Worm (Caenorhabditis elegans) whole organism, L3 larva: Measurements from ENCODE around the gene col-179.
A peak's percentile ranks its signal among the peaks of the same experiment; 100 is the strongest.

ENCODE experiments used
- aly-2 ChIP-seq: fragments of 150-350 bp; optimal IDR thresholded peaks from 2 replicates; lab custom pipeline; 2014; ENCODE audit warnings: missing biosample characterization, missing genetic modification characterization
- ama-1 ChIP-seq: fragments of 150-350 bp; optimal IDR thresholded peaks from 2 replicates; lab custom pipeline; 2018
- daf-12 ChIP-seq: fragments of 150-350 bp; optimal IDR thresholded peaks from 2 replicates; lab custom pipeline; 2014; ENCODE audit warnings: missing biosample characterization, missing genetic modification reagents, missing genetic modification characterization
- fkh-10 ChIP-seq: sonication (generic microtip); optimal IDR thresholded peaks from 2 replicates; lab custom pipeline; 2017; ENCODE audit warnings: missing biosample characterization, missing genetic modification reagents, missing genetic modification characterization
- lin-39 ChIP-seq: fragments of 150-350 bp; optimal IDR thresholded peaks from 2 replicates; lab custom pipeline; 2018; ENCODE audit warnings: missing biosample characterization, missing genetic modification reagents, missing genetic modification characterization
- mdl-1 ChIP-seq: fragments of 150-350 bp; optimal IDR thresholded peaks from 2 replicates; lab custom pipeline; 2014; ENCODE audit warnings: missing biosample characterization, missing genetic modification characterization
- nfya-1 ChIP-seq: sonication (generic microtip); optimal IDR thresholded peaks from 2 replicates; lab custom pipeline; 2017; ENCODE audit warnings: missing genetic modification characterization, mild to moderate bottlenecking, missing compliant biosample characterization, antibody characterized with exemption, moderate library complexity; ENCODE audit not compliant: insufficient read depth
- nhr-237 ChIP-seq: fragments of 150-350 bp; optimal IDR thresholded peaks from 2 replicates; lab custom pipeline; 2014; ENCODE audit warnings: missing biosample characterization, missing genetic modification characterization
- nhr-76 ChIP-seq: fragments of 150-350 bp; sonication (generic microtip); optimal IDR thresholded peaks from 5 replicates; lab custom pipeline; 2014; ENCODE audit warnings: missing biosample characterization, missing genetic modification characterization
- nhr-77 ChIP-seq: fragments of 150-350 bp; optimal IDR thresholded peaks from 2 replicates; lab custom pipeline; 2014; ENCODE audit warnings: missing biosample characterization, missing genetic modification characterization
- unc-39 ChIP-seq: sonication (generic microtip); optimal IDR thresholded peaks from 4 replicates; lab custom pipeline; 2017; ENCODE audit warnings: missing biosample characterization, missing genetic modification characterization
- ztf-11 ChIP-seq: fragments of 150-350 bp; optimal IDR thresholded peaks from 2 replicates; lab custom pipeline; 2014; ENCODE audit warnings: missing biosample characterization, missing genetic modification characterization
- ztf-4 ChIP-seq: fragments of 150-350 bp; optimal IDR thresholded peaks from 2 replicates; lab custom pipeline; 2014; ENCODE audit warnings: missing biosample characterization, missing genetic modification characterization

DNA sequence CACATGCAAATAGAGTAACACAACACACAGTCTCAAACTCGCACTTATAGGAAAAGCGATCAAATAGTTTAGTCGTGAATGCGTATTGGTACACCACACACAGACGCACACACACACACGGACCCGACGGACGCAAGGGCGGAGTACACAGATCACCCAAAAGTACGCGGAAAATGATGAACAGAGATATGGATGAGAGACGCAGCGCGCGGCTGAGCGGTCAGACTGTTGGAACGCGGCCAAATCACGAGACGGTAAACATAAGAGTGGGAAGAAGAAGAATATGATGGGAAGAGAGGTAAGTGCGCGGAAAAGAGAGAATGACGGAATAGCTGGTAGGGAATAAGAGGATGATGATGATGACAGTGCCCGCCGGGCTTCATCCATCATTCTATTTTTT, 46.8 kb downstream of the col-179 start:
- TF ChIP-seq aly-2 (tag; lab: Kevin White, UChicago) (no peak), ama-1 (lab: Kevin White, UChicago) (no peak), fkh-10 (GFP tag; lab: Kevin White, UChicago) (no peak), unc-39 (tag; lab: Kevin White, UChicago) (no peak), daf-12 (tag; lab: Kevin White, UChicago) (no peak), nhr-237 (tag; lab: Kevin White, UChicago) (no peak), nhr-76 (tag; lab: Kevin White, UChicago) (no peak), mdl-1 (no peak), ztf-4 (no peak), lin-39 (tag; lab: Kevin White, UChicago) (no peak), nfya-1 (tag; lab: Kevin White, UChicago) (peak; percentile 30), nhr-77 (tag; lab: Kevin White, UChicago) (no peak), ztf-11 (tag; lab: Kevin White, UChicago) (no peak)
